Fruit fly (Drosophila melanogaster) whole organism, wandering third instar larva: ENCODE measurements around the gene Acat2.
A peak's percentile ranks its signal among the peaks of the same experiment; 100 is the strongest.

Experiments
- Abd-B ChIP-seq: fragments of >200 bp; optimal IDR thresholded peaks from 2 replicates; lab custom pipeline; 2017; ENCODE audit warnings: missing biosample characterization, missing genetic modification characterization
- CG32264 ChIP-seq: fragments of 200-800 bp; sonication (Bioruptor generic); optimal IDR thresholded peaks from 2 replicates; lab custom pipeline; 2016; ENCODE audit warnings: missing biosample characterization, missing genetic modification characterization
- CG9705 ChIP-seq: fragments of 200-800 bp; sonication (Bioruptor generic); optimal IDR thresholded peaks from 2 replicates; lab custom pipeline; 2018; ENCODE audit warnings: missing biosample characterization, mild to moderate bottlenecking, missing genetic modification characterization
- CrebA ChIP-seq: fragments of 200-800 bp; sonication (Bioruptor generic); optimal IDR thresholded peaks from 2 replicates; lab custom pipeline; 2016; ENCODE audit warnings: missing biosample characterization, mild to moderate bottlenecking, missing genetic modification characterization, borderline replicate concordance
- Dfd ChIP-seq: fragments of >200 bp; optimal IDR thresholded peaks from 2 replicates; lab custom pipeline; 2017; ENCODE audit warnings: missing biosample characterization, missing genetic modification characterization
- Dif ChIP-seq: fragments of 200-275, 200-300 bp; sonication (Bioruptor generic); optimal IDR thresholded peaks from 2 replicates; lab custom pipeline; 2018; ENCODE audit warnings: missing biosample characterization, missing genetic modification characterization; ENCODE audit not compliant: partially characterized antibody
- GATAd ChIP-seq: sonication (Bioruptor generic); optimal IDR thresholded peaks from 2 replicates; lab custom pipeline; 2016; ENCODE audit warnings: missing biosample characterization, missing genetic modification characterization
- HLH106 ChIP-seq: fragments of 200-800 bp; optimal IDR thresholded peaks from 3 replicates; lab custom pipeline; 2019; ENCODE audit warnings: missing biosample characterization, mild to moderate bottlenecking, missing genetic modification characterization, moderate library complexity
- Hnf4 ChIP-seq: fragments of 200-800 bp; sonication (Bioruptor generic); optimal IDR thresholded peaks from 2 replicates; lab custom pipeline; 2016; ENCODE audit warnings: missing biosample characterization, mild to moderate bottlenecking, missing genetic modification characterization
- Hr78 ChIP-seq: fragments of >200 bp; optimal IDR thresholded peaks from 2 replicates; lab custom pipeline; 2017; ENCODE audit warnings: missing biosample characterization, missing genetic modification characterization
- Hr83 ChIP-seq: fragments of 200-300 bp; sonication (Bioruptor generic); optimal IDR thresholded peaks from 2 replicates; lab custom pipeline; 2016; ENCODE audit warnings: missing biosample characterization, mild to moderate bottlenecking, missing genetic modification characterization, moderate library complexity; ENCODE audit not compliant: poor library complexity, severe bottlenecking
- Jra ChIP-seq: sonication (Bioruptor generic); optimal IDR thresholded peaks from 2 replicates; lab custom pipeline; 2016; ENCODE audit warnings: missing biosample characterization, missing genetic modification characterization
- Mio ChIP-seq: sonication (Bioruptor generic); optimal IDR thresholded peaks from 2 replicates; lab custom pipeline; 2016; ENCODE audit warnings: missing biosample characterization, missing genetic modification characterization
- Myc ChIP-seq: fragments of >200 bp; optimal IDR thresholded peaks from 2 replicates; lab custom pipeline; 2017
- N ChIP-seq: fragments of >200 bp; optimal IDR thresholded peaks from 2 replicates; lab custom pipeline; 2018; ENCODE audit warnings: missing biosample characterization, missing external identifiers, missing genetic modification characterization
- OdsH ChIP-seq: fragments of 200-800 bp; sonication (Bioruptor generic); optimal IDR thresholded peaks from 2 replicates; lab custom pipeline; 2016; ENCODE audit warnings: missing biosample characterization, mild to moderate bottlenecking, missing genetic modification characterization
- Rel ChIP-seq, 2 experiments: fragments of 200-800 bp; sonication (Bioruptor generic) in 1 of 2; optimal IDR thresholded peaks; 2 replicates in 1 of 2; 3 replicates in 1 of 2; lab custom pipeline; 2016 to 2019; ENCODE audit warnings: mild to moderate bottlenecking in 2 of 2, missing biosample characterization in 2 of 2, missing genetic modification characterization in 2 of 2, moderate library complexity in 1 of 2
- Sp1 ChIP-seq: fragments of 200-800 bp; sonication (Bioruptor generic); optimal IDR thresholded peaks from 3 replicates; lab custom pipeline; 2019; ENCODE audit warnings: missing biosample characterization, mild to moderate bottlenecking, missing genetic modification characterization, moderate library complexity
- Vsx2 ChIP-seq: fragments of 200-300, 225-300 bp; sonication (Bioruptor generic); optimal IDR thresholded peaks from 2 replicates; lab custom pipeline; 2018; ENCODE audit warnings: missing biosample characterization, missing genetic modification characterization; ENCODE audit not compliant: partially characterized antibody
- br ChIP-seq: fragments of 200-800 bp; sonication (Bioruptor generic); optimal IDR thresholded peaks from 2 replicates; lab custom pipeline; 2016; ENCODE audit warnings: missing biosample characterization, missing genetic modification characterization
- brk ChIP-seq: fragments of 200-800 bp; sonication (Bioruptor generic); optimal IDR thresholded peaks from 2 replicates; lab custom pipeline; 2016; ENCODE audit warnings: missing biosample characterization, mild to moderate bottlenecking, missing genetic modification characterization
- dl ChIP-seq, 2 experiments: fragments of 175-275, 200-275 bp in 1 of 2; fragments of 200-275 bp in 1 of 2; sonication (Bioruptor generic); optimal IDR thresholded peaks; lab custom pipeline; 2018; ENCODE audit warnings: mild to moderate bottlenecking in 2 of 2, missing biosample characterization in 2 of 2, missing genetic modification characterization in 2 of 2, moderate library complexity in 2 of 2; ENCODE audit not compliant: partially characterized antibody in 2 of 2, insufficient read depth in 1 of 2
- dmrt93B ChIP-seq: fragments of 200-800 bp; sonication (Bioruptor generic); optimal IDR thresholded peaks from 2 replicates; lab custom pipeline; 2018; ENCODE audit warnings: missing biosample characterization, mild to moderate bottlenecking, missing genetic modification characterization
- dsf ChIP-seq: sonication (Bioruptor generic); optimal IDR thresholded peaks from 2 replicates; lab custom pipeline; 2016; ENCODE audit warnings: missing biosample characterization, missing genetic modification characterization, borderline replicate concordance
- ey ChIP-seq: fragments of 200-800 bp; sonication (Bioruptor generic); optimal IDR thresholded peaks from 2 replicates; lab custom pipeline; 2016; ENCODE audit warnings: missing biosample characterization, missing genetic modification characterization
- foxo ChIP-seq, 2 experiments: fragments of 200-800 bp; sonication (Bioruptor generic); optimal IDR thresholded peaks; 2 replicates in 1 of 2; 3 replicates in 1 of 2; lab custom pipeline; 2016 to 2017; ENCODE audit warnings: missing biosample characterization in 2 of 2, missing genetic modification characterization in 2 of 2
- fru ChIP-seq: fragments of 200-800 bp; sonication (Bioruptor generic); optimal IDR thresholded peaks from 3 replicates; lab custom pipeline; 2016; ENCODE audit warnings: missing biosample characterization, mild to moderate bottlenecking, missing genetic modification characterization
- h ChIP-seq: fragments of 200-800 bp; sonication (Bioruptor generic); optimal IDR thresholded peaks from 3 replicates; lab custom pipeline; 2016; ENCODE audit warnings: missing biosample characterization, mild to moderate bottlenecking, missing genetic modification characterization
- jim ChIP-seq: fragments of 175-275, 200-325 bp; sonication (Bioruptor generic); optimal IDR thresholded peaks from 2 replicates; lab custom pipeline; 2016; ENCODE audit warnings: missing biosample characterization, mild to moderate bottlenecking, missing genetic modification characterization
- lola ChIP-seq: fragments of >200 bp; optimal IDR thresholded peaks from 2 replicates; lab custom pipeline; 2017; ENCODE audit warnings: missing biosample characterization, missing genetic modification characterization
- pan ChIP-seq: fragments of >200 bp; optimal IDR thresholded peaks from 2 replicates; lab custom pipeline; 2017
- psq ChIP-seq: fragments of 200-800 bp; sonication (Bioruptor generic); optimal IDR thresholded peaks from 3 replicates; lab custom pipeline; 2017; ENCODE audit warnings: missing biosample characterization, mild to moderate bottlenecking, missing genetic modification characterization, moderate library complexity
- rgr ChIP-seq: fragments of 200-800 bp; sonication (Bioruptor generic); optimal IDR thresholded peaks from 3 replicates; lab custom pipeline; 2016; ENCODE audit warnings: missing biosample characterization, mild to moderate bottlenecking, missing genetic modification characterization
- sage ChIP-seq: fragments of 200-800 bp; sonication (Bioruptor generic); optimal IDR thresholded peaks from 2 replicates; lab custom pipeline; 2016; ENCODE audit warnings: missing biosample characterization, mild to moderate bottlenecking, missing genetic modification characterization
- sv ChIP-seq: fragments of 200-800 bp; sonication (Bioruptor generic); optimal IDR thresholded peaks from 3 replicates; lab custom pipeline; 2016; ENCODE audit warnings: missing biosample characterization, missing genetic modification characterization
- tai ChIP-seq: sonication (Bioruptor generic); optimal IDR thresholded peaks from 2 replicates; lab custom pipeline; 2016; ENCODE audit warnings: missing biosample characterization, missing genetic modification characterization
- usp ChIP-seq: fragments of >200 bp; optimal IDR thresholded peaks from 2 replicates; lab custom pipeline; 2017; ENCODE audit warnings: missing biosample characterization, missing genetic modification characterization
- woc ChIP-seq: sonication (Bioruptor generic); optimal IDR thresholded peaks from 2 replicates; lab custom pipeline; 2016; ENCODE audit warnings: missing biosample characterization, mild to moderate bottlenecking, missing genetic modification characterization

Acat2 gene

dm6 chr3L:1313039-1313766, 10.5 kb downstream of the Acat2 start, which contains the start of the genes sturkopf and Herc4:
sturkopf (minus strand) TSS chr3L:1313377.
Herc4 (plus strand) TSS chr3L:1313696.
- TF ChIP-seq CrebA (GFP tag; lab: Kevin White, UChicago) (no peak), HLH106 (peak; percentile 85), fru (peak; percentile 84), Sp1 (GFP tag; lab: Kevin White, UChicago) (peak; percentile 85), rgr (GFP tag; lab: Kevin White, UChicago) (peak; percentile 78), Myc (lab: Kevin White, UChicago) (no peak), sv (GFP tag; lab: Kevin White, UChicago) (peak; percentile 82), foxo (GFP tag; optimal IDR thresholded peaks at IDR 0.05; lab: Kevin White, UChicago) (peak in 1 of 2 experiments; percentile 92), Hr78 (GFP tag; lab: Kevin White, UChicago) (peak; percentile 45), ey (GFP tag; lab: Kevin White, UChicago) (peak; percentile 76), Hr83 (GFP tag; lab: Kevin White, UChicago) (peak; percentile 23), psq (GFP tag; lab: Kevin White, UChicago) (peak; percentile 66), dmrt93B (GFP tag; lab: Kevin White, UChicago) (no peak), Abd-B (no peak), woc (GFP tag; lab: Kevin White, UChicago) (peak; percentile 88), h (peak; percentile 91), Rel (GFP tag; optimal IDR thresholded peaks at IDR 0.05; lab: Kevin White, UChicago) (no peak), Rel (tag; optimal IDR thresholded peaks at IDR 0.05; lab: Kevin White, UChicago) (peak; percentile 13), CG9705 (GFP tag; lab: Kevin White, UChicago) (peak; percentile 61), OdsH (GFP tag; lab: Kevin White, UChicago) (peak; percentile 68)

dm6 chr3L:1318241-1318640, 15.5 kb downstream of the Acat2 start, which contains the start of gene Myo61F:
Myo61F (plus strand) TSS chr3L:1318480.
- TF ChIP-seq Rel (GFP tag; optimal IDR thresholded peaks at IDR 0.05; lab: Kevin White, UChicago), result no peak
- peak; percentile 38 for TF ChIP-seq Rel (tag; optimal IDR thresholded peaks at IDR 0.05; lab: Kevin White, UChicago)
- TF ChIP-seq GATAd (GFP tag; lab: Kevin White, UChicago), result no peak

DNA sequence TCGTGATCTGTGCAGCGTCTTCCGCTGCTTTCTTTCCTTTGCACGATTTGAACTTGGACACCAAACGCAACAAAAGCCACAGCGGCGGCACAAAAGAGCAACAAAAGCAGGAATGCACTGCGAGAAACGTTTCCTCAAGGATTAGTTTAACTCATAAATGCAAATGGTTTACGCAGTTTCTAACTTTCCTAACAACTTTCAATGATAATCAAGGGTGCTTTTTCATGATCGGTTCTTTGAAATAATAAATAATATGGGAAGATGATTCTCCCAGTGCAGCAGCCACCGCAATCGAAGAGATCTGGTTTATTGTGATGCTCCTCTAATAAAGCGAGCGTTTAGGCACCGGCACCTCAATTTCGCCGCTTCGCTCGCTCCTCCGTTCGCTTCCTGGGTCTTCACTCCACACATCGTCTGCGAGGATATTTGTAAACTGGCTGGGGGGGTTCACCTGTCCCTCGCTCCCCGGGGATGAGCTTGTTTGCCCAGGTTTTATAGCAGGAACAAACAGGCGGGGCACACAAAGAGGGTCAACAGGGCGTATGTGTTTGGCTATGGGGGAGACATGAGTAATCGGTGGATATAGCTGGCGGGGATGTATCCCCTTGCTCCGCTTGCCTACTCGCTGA, 16.5 kb downstream of the Acat2 start:
- peak; percentile 86 for TF ChIP-seq CG9705 (GFP tag; lab: Kevin White, UChicago)
- TF ChIP-seq rgr (GFP tag; lab: Kevin White, UChicago), result peak; percentile 97
- TF ChIP-seq CG32264 (GFP tag; lab: Kevin White, UChicago), result peak; percentile 94
- TF ChIP-seq woc (GFP tag; lab: Kevin White, UChicago), result peak; percentile 97
- TF ChIP-seq Vsx2, result no peak
- no peak for TF ChIP-seq tai
- TF ChIP-seq Dif, result peak; percentile 38
- peak; percentile 92 for TF ChIP-seq dmrt93B (GFP tag; lab: Kevin White, UChicago)
- TF ChIP-seq sv (GFP tag; lab: Kevin White, UChicago), result peak; percentile 49
- no peak for TF ChIP-seq jim
- peak; percentile 98 for TF ChIP-seq fru
- no peak for TF ChIP-seq Myc (lab: Kevin White, UChicago)
- TF ChIP-seq OdsH (GFP tag; lab: Kevin White, UChicago), result peak; percentile 97
- TF ChIP-seq HLH106, result peak; percentile 96
- TF ChIP-seq GATAd (GFP tag; lab: Kevin White, UChicago), result peak; percentile 76
- peak; percentile 88 for TF ChIP-seq dsf (GFP tag; lab: Kevin White, UChicago)
- peak; percentile 95 for TF ChIP-seq Rel (GFP tag; optimal IDR thresholded peaks at IDR 0.05; lab: Kevin White, UChicago)
- TF ChIP-seq Rel (tag; optimal IDR thresholded peaks at IDR 0.05; lab: Kevin White, UChicago), result peak; percentile 79
- no peak for TF ChIP-seq Hr78 (GFP tag; lab: Kevin White, UChicago)
- peak; percentile 93 to 98 for TF ChIP-seq foxo (GFP tag; optimal IDR thresholded peaks at IDR 0.05; lab: Kevin White, UChicago)
- TF ChIP-seq Mio (GFP tag; lab: Kevin White, UChicago), result peak; percentile 77
- no peak for TF ChIP-seq Abd-B
- TF ChIP-seq h, result peak; percentile 98
- no peak for TF ChIP-seq dl (GFP tag; optimal IDR thresholded peaks at IDR 0.05; lab: Kevin White, UChicago; ENCODE audit: insufficient read depth in 1 of 2, partially characterized antibody in 2 of 2)
- TF ChIP-seq Jra, result peak; percentile 94
- TF ChIP-seq Dfd (GFP tag; lab: Kevin White, UChicago), result no peak
- TF ChIP-seq Sp1 (GFP tag; lab: Kevin White, UChicago), result peak; percentile 97
- TF ChIP-seq sage, result no peak
- TF ChIP-seq Hr83 (GFP tag; lab: Kevin White, UChicago), result peak; percentile 83
- peak; percentile 98 for TF ChIP-seq ey (GFP tag; lab: Kevin White, UChicago)
- TF ChIP-seq Hnf4, result peak; percentile 97
- no peak for TF ChIP-seq CrebA (GFP tag; lab: Kevin White, UChicago)
- no peak for TF ChIP-seq usp (GFP tag; lab: Kevin White, UChicago)
- peak; percentile 98 for TF ChIP-seq br
- no peak for TF ChIP-seq brk
- no peak for TF ChIP-seq pan (lab: Kevin White, UChicago)
- no peak for TF ChIP-seq N (GFP tag; lab: Kevin White, UChicago)
- TF ChIP-seq lola (GFP tag; lab: Kevin White, UChicago), result no peak
- peak; percentile 96 for TF ChIP-seq psq (GFP tag; lab: Kevin White, UChicago)
